Worm (Caenorhabditis elegans) whole organism, L1 larva: ENCODE results near the gene T04H1.12.

Experiments used
- C16A3.4 ChIP-seq: fragments of 150-350 bp; optimal IDR thresholded peaks from 2 replicates; lab custom pipeline; 2014; ENCODE audit warnings: missing biosample characterization, missing genetic modification characterization
- alr-1 ChIP-seq: fragments of 200-800 bp; sonication (Bioruptor generic); optimal IDR thresholded peaks from 2 replicates; lab custom pipeline; 2018; ENCODE audit warnings: borderline replicate concordance, mild to moderate bottlenecking, missing genetic modification characterization, missing compliant biosample characterization
- ceh-63 ChIP-seq: fragments of 200-800 bp; sonication (Bioruptor generic); optimal IDR thresholded peaks from 2 replicates; lab custom pipeline; 2018; ENCODE audit warnings: mild to moderate bottlenecking, missing genetic modification characterization, missing compliant biosample characterization
- ceh-8 ChIP-seq: fragments of 200-800 bp; sonication (Bioruptor generic); optimal IDR thresholded peaks from 2 replicates; lab custom pipeline; 2018; ENCODE audit warnings: mild to moderate bottlenecking, missing genetic modification characterization, moderate library complexity, missing compliant biosample characterization
- dsc-1 ChIP-seq: sonication (generic microtip); optimal IDR thresholded peaks from 2 replicates; lab custom pipeline; 2016; ENCODE audit warnings: mild to moderate bottlenecking, missing genetic modification characterization, missing compliant biosample characterization
- efl-1 ChIP-seq, 4 experiments: fragments of 150-350 bp; optimal IDR thresholded peaks in 3 of 4; peaks in 1 of 4; 1 replicate in 1 of 4; 2 replicates in 3 of 4; lab custom pipeline; 2014; ENCODE audit warnings: missing biosample characterization in 2 of 4, missing genetic modification characterization in 2 of 4, missing genetic modification reagents in 2 of 4
- egl-13 ChIP-seq: sonication (generic microtip); optimal IDR thresholded peaks from 2 replicates; lab custom pipeline; 2016; ENCODE audit warnings: missing genotype, missing genetic modification reagents, missing genetic modification characterization, missing compliant biosample characterization
- fkh-4 ChIP-seq: sonication (generic microtip); optimal IDR thresholded peaks from 2 replicates; lab custom pipeline; 2016; ENCODE audit warnings: missing compliant biosample characterization, missing genetic modification characterization, borderline replicate concordance
- hlh-17 ChIP-seq: fragments of 200-800 bp; sonication (Bioruptor generic); optimal IDR thresholded peaks from 2 replicates; lab custom pipeline; 2018; ENCODE audit warnings: missing genetic modification characterization, mild to moderate bottlenecking, missing compliant biosample characterization, moderate library complexity, borderline replicate concordance
- hlh-4 ChIP-seq: sonication (generic microtip); optimal IDR thresholded peaks from 2 replicates; lab custom pipeline; 2016; ENCODE audit warnings: mild to moderate bottlenecking, missing genetic modification characterization, missing compliant biosample characterization
- irx-1 ChIP-seq: sonication (generic microtip); optimal IDR thresholded peaks from 2 replicates; lab custom pipeline; 2016; ENCODE audit warnings: missing genetic modification characterization, missing compliant biosample characterization
- lin-15B ChIP-seq: fragments of 150-350 bp; sonication (generic microtip); optimal IDR thresholded peaks from 3 replicates; lab custom pipeline; 2014; ENCODE audit warnings: missing biosample characterization, missing genetic modification characterization
- lin-35 ChIP-seq, 2 experiments: fragments of 150-350 bp; optimal IDR thresholded peaks; 2 replicates each; lab custom pipeline; 2014; ENCODE audit warnings: missing biosample characterization in 2 of 2, missing genetic modification characterization in 2 of 2, missing genetic modification reagents in 2 of 2
- lin-39 ChIP-seq: fragments of 150-350 bp; optimal IDR thresholded peaks from 2 replicates; lab custom pipeline; 2014; ENCODE audit warnings: missing biosample characterization, missing genetic modification reagents, missing genetic modification characterization
- lsy-2 ChIP-seq, 2 experiments: fragments of 150-350 bp; optimal IDR thresholded peaks; 2 replicates each; lab custom pipeline; 2014; ENCODE audit warnings: missing biosample characterization in 2 of 2, missing genetic modification characterization in 2 of 2
- mef-2 ChIP-seq: fragments of 150-350 bp; optimal IDR thresholded peaks from 2 replicates; lab custom pipeline; 2014; ENCODE audit warnings: missing biosample characterization, missing genetic modification characterization
- mep-1 ChIP-seq: fragments of 150-350 bp; optimal IDR thresholded peaks from 2 replicates; lab custom pipeline; 2014; ENCODE audit warnings: missing biosample characterization, missing genetic modification characterization
- nhr-11 ChIP-seq: fragments of 150-350 bp; optimal IDR thresholded peaks from 2 replicates; lab custom pipeline; 2014; ENCODE audit warnings: missing biosample characterization, missing genetic modification characterization
- nhr-12 ChIP-seq: sonication (generic microtip); optimal IDR thresholded peaks from 2 replicates; lab custom pipeline; 2017; ENCODE audit warnings: missing biosample characterization, missing genetic modification characterization
- nhr-28 ChIP-seq: fragments of 150-350 bp; optimal IDR thresholded peaks from 2 replicates; lab custom pipeline; 2014; ENCODE audit warnings: missing biosample characterization, missing genetic modification characterization
- nhr-76 ChIP-seq: sonication (generic microtip); optimal IDR thresholded peaks from 2 replicates; lab custom pipeline; 2017; ENCODE audit warnings: missing biosample characterization, missing genetic modification characterization
- nhr-84 ChIP-seq: sonication (generic microtip); optimal IDR thresholded peaks from 2 replicates; lab custom pipeline; 2017; ENCODE audit warnings: missing biosample characterization, missing genetic modification characterization
- pag-3 ChIP-seq: sonication (generic microtip); optimal IDR thresholded peaks from 2 replicates; lab custom pipeline; 2017; ENCODE audit warnings: missing genetic modification characterization, mild to moderate bottlenecking, missing compliant biosample characterization, antibody characterized with exemption, borderline replicate concordance; ENCODE audit not compliant: insufficient read depth
- pax-3 ChIP-seq: fragments of 200-800 bp; sonication (Bioruptor generic); optimal IDR thresholded peaks from 2 replicates; lab custom pipeline; 2018; ENCODE audit warnings: mild to moderate bottlenecking, missing genetic modification characterization, moderate library complexity, missing compliant biosample characterization
- skn-1 ChIP-seq: fragments of 150-350 bp; optimal IDR thresholded peaks from 2 replicates; lab custom pipeline; 2014; ENCODE audit warnings: missing biosample characterization, missing genetic modification characterization
- sptf-1 ChIP-seq: fragments of 150-350 bp; optimal IDR thresholded peaks from 2 replicates; lab custom pipeline; 2014; ENCODE audit warnings: missing biosample characterization, missing genetic modification characterization
- sup-37 ChIP-seq: fragments of 200-800 bp; sonication (Bioruptor generic); optimal IDR thresholded peaks from 2 replicates; lab custom pipeline; 2018; ENCODE audit warnings: mild to moderate bottlenecking, missing genetic modification characterization, missing compliant biosample characterization
- swsn-7 ChIP-seq: sonication (generic microtip); optimal IDR thresholded peaks from 2 replicates; lab custom pipeline; 2016; ENCODE audit warnings: missing genetic modification characterization, missing compliant biosample characterization
- tbx-2 ChIP-seq: sonication (generic microtip); optimal IDR thresholded peaks from 2 replicates; lab custom pipeline; 2016; ENCODE audit warnings: missing genetic modification characterization, missing compliant biosample characterization
- tlp-1 ChIP-seq: fragments of 150-350 bp; optimal IDR thresholded peaks from 2 replicates; lab custom pipeline; 2014; ENCODE audit warnings: missing biosample characterization, missing genetic modification characterization
- unc-62 ChIP-seq: fragments of 150-350 bp; optimal IDR thresholded peaks from 2 replicates; lab custom pipeline; 2014; ENCODE audit warnings: missing biosample characterization, missing genetic modification reagents, missing genetic modification characterization
- unc-98 ChIP-seq: fragments of 200-800 bp; sonication (Bioruptor generic); IDR thresholded peaks from 2 replicates; pipeline ENCODE4 v1.3.6; 2022; ENCODE audit warnings: missing genetic modification characterization, missing compliant biosample characterization
- xbp-1 ChIP-seq: sonication (generic microtip); optimal IDR thresholded peaks from 2 replicates; lab custom pipeline; 2016; ENCODE audit warnings: missing genetic modification characterization, missing compliant biosample characterization
- zag-1 ChIP-seq: fragments of 150-350 bp; optimal IDR thresholded peaks from 2 replicates; lab custom pipeline; 2014; ENCODE audit warnings: missing biosample characterization, missing genetic modification characterization
- zip-4 ChIP-seq: fragments of 200-800 bp; sonication (Bioruptor generic); optimal IDR thresholded peaks from 2 replicates; lab custom pipeline; 2018; ENCODE audit warnings: mild to moderate bottlenecking, missing genetic modification characterization, moderate library complexity, missing compliant biosample characterization

The T04H1.12 gene

DNA sequence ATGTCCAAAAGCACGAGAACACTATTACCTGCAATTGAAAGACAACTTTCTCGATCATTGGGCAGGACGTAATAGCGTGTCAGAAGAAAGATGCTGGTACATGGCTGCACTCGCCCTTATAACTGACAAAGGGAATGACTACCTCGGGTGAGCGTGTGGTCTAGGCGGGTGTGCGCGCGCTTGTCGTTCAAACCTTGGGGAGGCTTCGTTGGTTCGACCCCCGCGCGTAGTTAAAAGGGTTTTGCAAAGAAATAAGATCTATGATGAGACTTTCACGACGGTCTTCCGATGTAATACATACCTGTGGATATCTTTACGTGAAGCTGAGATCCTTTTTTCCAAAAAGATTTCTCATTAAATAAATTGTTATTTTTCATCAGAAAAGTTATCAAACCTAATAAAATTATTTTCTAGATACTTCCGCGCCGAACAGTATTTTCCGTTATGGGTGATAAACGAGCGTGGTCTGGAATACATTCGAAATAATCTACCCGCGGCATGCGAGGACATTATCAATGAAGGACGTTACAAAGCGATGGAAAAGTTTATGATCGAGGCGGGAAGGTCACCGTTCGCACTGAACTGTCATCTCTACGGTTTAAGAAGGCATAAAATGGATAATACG lies 48.1 kb downstream of the T04H1.12 start (continued):
- TF ChIP-seq nhr-11, result peak; percentile 19
- peak; percentile 58 for TF ChIP-seq mep-1 (tag; lab: Kevin White, UChicago)
- TF ChIP-seq irx-1 (tag; lab: Kevin White, UChicago), result peak; percentile 73
- peak; percentile 15 for TF ChIP-seq lin-15B (tag; lab: Kevin White, UChicago)
- TF ChIP-seq lin-35 (GFP tag; optimal IDR thresholded peaks at IDR 0.05; lab: Kevin White, UChicago), result peak; percentile 71 to 74
- TF ChIP-seq alr-1 (tag; lab: Kevin White, UChicago), result no peak
- no peak for TF ChIP-seq mef-2 (tag; lab: Kevin White, UChicago)
- TF ChIP-seq lin-39 (tag; lab: Kevin White, UChicago), result peak; percentile 16
- no peak for TF ChIP-seq nhr-28 (tag; lab: Kevin White, UChicago)
- TF ChIP-seq pax-3 (tag; lab: Kevin White, UChicago), result peak; percentile 93
- TF ChIP-seq ceh-63 (GFP tag; lab: Kevin White, UChicago), result peak; percentile 64
- TF ChIP-seq nhr-76 (tag; lab: Kevin White, UChicago), result peak; percentile 78
- TF ChIP-seq zag-1 (tag; lab: Kevin White, UChicago), result no peak
- no peak for TF ChIP-seq nhr-84 (tag; lab: Kevin White, UChicago)
- TF ChIP-seq nhr-12 (tag; lab: Kevin White, UChicago), result no peak
- peak; percentile 72 for TF ChIP-seq xbp-1 (tag; lab: Kevin White, UChicago)
- peak; percentile 77 for TF ChIP-seq C16A3.4 (tag; lab: Kevin White, UChicago)
- peak; percentile 56 for TF ChIP-seq pag-3 (tag; lab: Kevin White, UChicago)
- peak; percentile 73 to 77 for TF ChIP-seq lsy-2 (tag; optimal IDR thresholded peaks at IDR 0.05; lab: Kevin White, UChicago)
- peak; percentile 73 for TF ChIP-seq zip-4 (GFP tag; lab: Kevin White, UChicago)
- peak; percentile 87 for TF ChIP-seq swsn-7 (tag; lab: Kevin White, UChicago)
- peak; percentile 82 for TF ChIP-seq tbx-2 (tag; lab: Kevin White, UChicago)
- TF ChIP-seq fkh-4, result peak; percentile 14
- no peak for TF ChIP-seq sptf-1 (tag; lab: Kevin White, UChicago)
- peak; percentile 74 for TF ChIP-seq unc-98 (GFP tag; lab: Robert Waterston, UW)
- peak; percentile 88 for TF ChIP-seq skn-1
- TF ChIP-seq hlh-17 (GFP tag; lab: Kevin White, UChicago), result no peak
- no peak for TF ChIP-seq unc-62
- peak; percentile 60 for TF ChIP-seq ceh-8
- no peak for TF ChIP-seq tlp-1 (tag; lab: Kevin White, UChicago)
- TF ChIP-seq sup-37 (GFP tag; lab: Kevin White, UChicago), result peak; percentile 69
- TF ChIP-seq dsc-1 (tag; lab: Kevin White, UChicago), result peak; percentile 91
- no peak for TF ChIP-seq hlh-4

DNA sequence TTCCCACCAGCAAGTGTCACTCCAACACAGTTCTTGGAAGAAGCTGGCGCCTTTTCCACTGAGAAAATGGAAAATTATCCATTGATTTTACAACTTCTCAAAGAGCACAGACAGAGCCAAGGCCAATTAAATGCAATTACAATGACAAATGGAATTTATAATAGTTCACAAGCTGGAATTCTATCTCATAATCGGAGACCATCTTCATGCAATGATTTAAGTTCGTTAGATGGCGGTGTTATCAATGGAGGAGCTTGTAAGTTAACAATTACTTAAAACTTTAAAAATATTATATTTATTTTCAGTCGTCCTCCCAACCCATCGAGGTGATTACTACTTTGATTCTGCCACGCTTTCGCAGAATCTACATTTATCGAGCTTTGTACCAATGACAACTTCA lies 50.2 kb downstream of the T04H1.12 start:
- TF ChIP-seq nhr-84 (tag; lab: Kevin White, UChicago), result no peak
- TF ChIP-seq efl-1 (optimal IDR thresholded peaks at IDR 0.05; lab: Kevin White, UChicago), result no peak
- TF ChIP-seq efl-1 (GFP tag; optimal IDR thresholded peaks at IDR 0.05 in 1 of 2; lab: Kevin White, UChicago), result peak in 1 of 2 experiments; percentile 94
- TF ChIP-seq egl-13 (tag; lab: Kevin White, UChicago), result no peak
